Worm (Caenorhabditis elegans) whole organism, young adult: Measurements from ENCODE around the gene Y41C4A.32.
A peak's percentile ranks its signal among the peaks of the same experiment; 100 is the strongest.

ENCODE experiments used
- B0019.2 ChIP-seq: fragments of 200-800 bp; sonication (Bioruptor generic); conservative IDR thresholded peaks from 2 replicates; pipeline ENCODE4 v1.3.6; 2022; ENCODE audit warnings: missing genetic modification reagents, missing genetic modification characterization, missing compliant biosample characterization
- B0261.1 ChIP-seq: sonication (generic microtip); optimal IDR thresholded peaks from 2 replicates; lab custom pipeline; 2016; ENCODE audit warnings: mild to moderate bottlenecking, missing genetic modification characterization, moderate library complexity, missing compliant biosample characterization
- F37B4.10 ChIP-seq: fragments of 200-800 bp; sonication (Bioruptor generic); IDR thresholded peaks from 2 replicates; pipeline ENCODE4 v1.3.6; 2022; ENCODE audit warnings: missing genetic modification characterization, missing compliant biosample characterization
- F39B2.1 ChIP-seq: fragments of 200-800 bp; sonication (Bioruptor generic); IDR thresholded peaks from 2 replicates; pipeline ENCODE4 v1.3.6; 2022; ENCODE audit warnings: missing genetic modification reagents, missing genetic modification characterization, missing compliant biosample characterization
- F49E8.2 ChIP-seq: sonication (generic microtip); optimal IDR thresholded peaks from 3 replicates; lab custom pipeline; 2017; ENCODE audit warnings: missing genetic modification characterization, mild to moderate bottlenecking, missing compliant biosample characterization, antibody characterized with exemption, moderate library complexity; ENCODE audit not compliant: insufficient read depth
- F57A8.1 ChIP-seq: fragments of 200-800 bp; sonication (Bioruptor generic); optimal IDR thresholded peaks from 2 replicates; lab custom pipeline; 2018; ENCODE audit warnings: mild to moderate bottlenecking, missing genetic modification characterization, moderate library complexity, missing compliant biosample characterization
- K11D2.4 ChIP-seq: fragments of 200-800 bp; sonication (Bioruptor generic); IDR thresholded peaks from 2 replicates; pipeline ENCODE4 v1.3.6; 2022; ENCODE audit warnings: missing genetic modification reagents, missing genetic modification characterization, missing compliant biosample characterization
- T07F8.4 ChIP-seq: sonication (generic microtip); optimal IDR thresholded peaks from 2 replicates; lab custom pipeline; 2016; ENCODE audit warnings: mild to moderate bottlenecking, missing genetic modification characterization, moderate library complexity, missing compliant biosample characterization
- T26A5.8 ChIP-seq: sonication (generic microtip); optimal IDR thresholded peaks from 2 replicates; lab custom pipeline; 2016; ENCODE audit warnings: missing genetic modification characterization, missing compliant biosample characterization
- Y67H2A.10 ChIP-seq: fragments of 200-800 bp; sonication (Bioruptor generic); conservative IDR thresholded peaks from 2 replicates; pipeline ENCODE4 v1.3.6; 2022; ENCODE audit warnings: missing genetic modification reagents, missing genetic modification characterization, missing compliant biosample characterization
- Y79H2A.3 ChIP-seq: fragments of 200-800 bp; sonication (Bioruptor generic); conservative IDR thresholded peaks from 2 replicates; pipeline ENCODE4 v1.3.6; 2022; ENCODE audit warnings: missing genetic modification reagents, missing genetic modification characterization, missing compliant biosample characterization
- Y95B8A.8 ChIP-seq: fragments of 200-800 bp; sonication (Bioruptor generic); IDR thresholded peaks from 2 replicates; pipeline ENCODE4 v1.3.6; 2022; ENCODE audit warnings: missing genetic modification reagents, missing genetic modification characterization, missing compliant biosample characterization
- attf-6 ChIP-seq: fragments of 200-800 bp; sonication (Bioruptor generic); IDR thresholded peaks from 2 replicates; pipeline ENCODE4 v1.3.6; 2022; ENCODE audit warnings: missing genetic modification reagents, missing genetic modification characterization, missing compliant biosample characterization
- ccch-3 ChIP-seq: fragments of 200-800 bp; sonication (Bioruptor generic); optimal IDR thresholded peaks from 2 replicates; lab custom pipeline; 2018; ENCODE audit warnings: mild to moderate bottlenecking, missing genetic modification characterization, missing compliant biosample characterization
- cebp-1 ChIP-seq, 2 experiments: fragments of 200-800 bp in 1 of 2; sonication (Bioruptor generic) in 1 of 2; sonication (generic microtip) in 1 of 2; IDR thresholded peaks in 1 of 2; optimal IDR thresholded peaks in 1 of 2; 2 replicates each; pipeline versions ENCODE4 v1.3.6 to Lab custom; 2017 to 2022; ENCODE audit warnings: missing compliant biosample characterization in 2 of 2, missing genetic modification characterization in 2 of 2, mild to moderate bottlenecking in 1 of 2, missing genetic modification reagents in 1 of 2, moderate library complexity in 1 of 2
- ceh-27 ChIP-seq: fragments of 200-800 bp; sonication (Bioruptor generic); optimal IDR thresholded peaks from 2 replicates; lab custom pipeline; 2018; ENCODE audit warnings: mild to moderate bottlenecking, missing genetic modification characterization, moderate library complexity, missing compliant biosample characterization
- ceh-58 ChIP-seq: fragments of 200-800 bp; sonication (Bioruptor generic); IDR thresholded peaks from 2 replicates; pipeline ENCODE4 v1.3.6; 2022; ENCODE audit warnings: missing genetic modification characterization, missing compliant biosample characterization
- dox-1 ChIP-seq: fragments of 200-800 bp; sonication (Bioruptor generic); IDR thresholded peaks from 2 replicates; pipeline ENCODE4 v1.3.6; 2022; ENCODE audit warnings: missing genetic modification reagents, missing genetic modification characterization, missing compliant biosample characterization
- dpl-1 ChIP-seq: fragments of 150-350 bp; optimal IDR thresholded peaks from 2 replicates; lab custom pipeline; 2014; ENCODE audit warnings: missing biosample characterization, missing genetic modification reagents, missing genetic modification characterization
- efl-1 ChIP-seq: fragments of 150-350 bp; optimal IDR thresholded peaks from 2 replicates; lab custom pipeline; 2014; ENCODE audit warnings: missing biosample characterization, missing genetic modification reagents, missing genetic modification characterization
- egl-18 ChIP-seq: fragments of 200-800 bp; sonication (Bioruptor generic); IDR thresholded peaks from 2 replicates; pipeline ENCODE4 v1.3.6; 2022; ENCODE audit warnings: missing genetic modification reagents, missing genetic modification characterization, missing compliant biosample characterization
- egl-44 ChIP-seq: fragments of 200-800 bp; sonication (Bioruptor generic); IDR thresholded peaks from 2 replicates; pipeline ENCODE4 v1.3.6; 2022; ENCODE audit warnings: missing genetic modification reagents, missing genetic modification characterization, missing compliant biosample characterization
- ekl-4 ChIP-seq: fragments of 200-800 bp; sonication (Bioruptor generic); IDR thresholded peaks from 2 replicates; pipeline ENCODE4 v1.3.6; 2022; ENCODE audit warnings: missing genetic modification reagents, missing genetic modification characterization, missing compliant biosample characterization
- hmg-20 ChIP-seq: fragments of 200-800 bp; sonication (Bioruptor generic); IDR thresholded peaks from 2 replicates; pipeline ENCODE4 v1.3.6; 2022; ENCODE audit warnings: missing genetic modification reagents, missing genetic modification characterization, missing compliant biosample characterization
- let-526 ChIP-seq: fragments of 200-800 bp; sonication (Bioruptor generic); IDR thresholded peaks from 2 replicates; pipeline ENCODE4 v1.3.6; 2022; ENCODE audit warnings: missing genetic modification reagents, missing genetic modification characterization, missing compliant biosample characterization
- let-607 ChIP-seq, 2 experiments: fragments of 200-800 bp in 1 of 2; sonication (Bioruptor generic) in 1 of 2; sonication (generic microtip) in 1 of 2; optimal IDR thresholded peaks; 2 replicates each; lab custom pipeline; 2016 to 2018; ENCODE audit warnings: mild to moderate bottlenecking in 2 of 2, missing compliant biosample characterization in 2 of 2, missing genetic modification characterization in 2 of 2, moderate library complexity in 2 of 2, missing genotype in 1 of 2
- lin-35 ChIP-seq, 3 experiments: fragments of 150-350 bp in 2 of 3; sonication (generic microtip) in 1 of 3; optimal IDR thresholded peaks; 2 replicates each; lab custom pipeline; 2014 to 2018; ENCODE audit warnings: missing biosample characterization in 3 of 3, missing genetic modification characterization in 3 of 3, missing genetic modification reagents in 3 of 3
- lin-40 ChIP-seq: sonication (generic microtip); optimal IDR thresholded peaks from 2 replicates; lab custom pipeline; 2016; ENCODE audit warnings: missing genetic modification characterization, mild to moderate bottlenecking, missing compliant biosample characterization, missing genotype, missing genetic modification reagents
- lsy-27 ChIP-seq: sonication (generic microtip); optimal IDR thresholded peaks from 2 replicates; lab custom pipeline; 2017; ENCODE audit warnings: missing genetic modification characterization, mild to moderate bottlenecking, missing compliant biosample characterization, antibody characterized with exemption, missing genotype, borderline replicate concordance; ENCODE audit not compliant: insufficient read depth
- madf-3 ChIP-seq: fragments of 200-800 bp; sonication (Bioruptor generic); IDR thresholded peaks from 2 replicates; pipeline ENCODE4 v1.3.6; 2022; ENCODE audit warnings: missing genetic modification reagents, missing genetic modification characterization, missing compliant biosample characterization
- mcd-1 ChIP-seq: fragments of 200-800 bp; sonication (Bioruptor generic); IDR thresholded peaks from 2 replicates; pipeline ENCODE4 v1.3.6; 2022; ENCODE audit warnings: missing genetic modification reagents, missing genetic modification characterization, missing compliant biosample characterization
- mes-4 ChIP-seq: sonication (generic microtip); optimal IDR thresholded peaks from 2 replicates; lab custom pipeline; 2016; ENCODE audit warnings: missing genotype, missing genetic modification characterization, missing compliant biosample characterization
- nfya-1 ChIP-seq: sonication (generic microtip); optimal IDR thresholded peaks from 2 replicates; lab custom pipeline; 2017; ENCODE audit warnings: antibody characterized with exemption, missing compliant biosample characterization, missing genetic modification characterization, borderline replicate concordance; ENCODE audit not compliant: insufficient read depth
- nhr-120 ChIP-seq: fragments of 200-800 bp; sonication (Bioruptor generic); IDR thresholded peaks from 2 replicates; pipeline ENCODE4 v1.3.6; 2022; ENCODE audit warnings: missing genetic modification characterization, missing compliant biosample characterization
- nhr-27 ChIP-seq: fragments of 200-800 bp; sonication (Bioruptor generic); optimal IDR thresholded peaks from 2 replicates; lab custom pipeline; 2018; ENCODE audit warnings: mild to moderate bottlenecking, missing genetic modification characterization, moderate library complexity, missing compliant biosample characterization
- nhr-80 ChIP-seq: sonication (generic microtip); optimal IDR thresholded peaks from 2 replicates; lab custom pipeline; 2016; ENCODE audit warnings: missing genetic modification characterization, missing compliant biosample characterization
- pha-4 ChIP-seq: fragments of 150-350 bp; sonication (generic microtip); optimal IDR thresholded peaks from 2 replicates; lab custom pipeline; 2014; ENCODE audit warnings: missing biosample characterization, missing genetic modification reagents, missing genetic modification characterization
- rec-8 ChIP-seq, 2 experiments: sonication (generic microtip); optimal IDR thresholded peaks; 2 replicates each; lab custom pipeline; 2016; ENCODE audit warnings: mild to moderate bottlenecking in 2 of 2, missing genetic modification characterization in 2 of 2, missing genetic modification reagents in 2 of 2, missing genotype in 2 of 2, missing biosample characterization in 1 of 2, missing compliant biosample characterization in 1 of 2, moderate library complexity in 1 of 2
- repo-1 ChIP-seq: sonication (generic microtip); optimal IDR thresholded peaks from 2 replicates; lab custom pipeline; 2017; ENCODE audit warnings: mild to moderate bottlenecking, missing genetic modification characterization, missing compliant biosample characterization
- snpc-4 ChIP-seq, 5 experiments: fragments of 150-350 bp in 1 of 5; sonication (generic microtip) in 4 of 5; optimal IDR thresholded peaks; 2 replicates each; lab custom pipeline; 2014 to 2018; ENCODE audit warnings: missing genetic modification characterization in 5 of 5, missing biosample characterization in 3 of 5, antibody characterized with exemption in 2 of 5, mild to moderate bottlenecking in 2 of 5, missing compliant biosample characterization in 2 of 5, missing genotype in 2 of 5, moderate library complexity in 2 of 5, missing genetic modification reagents in 1 of 5
- tbp1 ChIP-seq: fragments of 200-800 bp; sonication (Bioruptor generic); optimal IDR thresholded peaks from 2 replicates; lab custom pipeline; 2018; ENCODE audit warnings: mild to moderate bottlenecking, missing genetic modification characterization, missing compliant biosample characterization
- tlf-1 ChIP-seq: fragments of 200-800 bp; sonication (Bioruptor generic); optimal IDR thresholded peaks from 2 replicates; lab custom pipeline; 2018; ENCODE audit warnings: mild to moderate bottlenecking, missing genetic modification characterization, missing compliant biosample characterization
- unc-62 ChIP-seq: fragments of 150-350 bp; optimal IDR thresholded peaks from 2 replicates; lab custom pipeline; 2014; ENCODE audit warnings: missing biosample characterization, missing genetic modification reagents, missing genetic modification characterization
- zim-3 ChIP-seq: sonication (generic microtip); optimal IDR thresholded peaks from 2 replicates; lab custom pipeline; 2017; ENCODE audit warnings: mild to moderate bottlenecking, missing genetic modification characterization, moderate library complexity, missing compliant biosample characterization
- ztf-25 ChIP-seq: fragments of 200-800 bp; sonication (Bioruptor generic); IDR thresholded peaks from 2 replicates; pipeline ENCODE4 v1.3.6; 2022; ENCODE audit warnings: missing genetic modification reagents, missing genetic modification characterization, missing compliant biosample characterization
- ztf-28 ChIP-seq: fragments of 200-800 bp; sonication (Bioruptor generic); IDR thresholded peaks from 2 replicates; pipeline ENCODE4 v1.3.6; 2022; ENCODE audit warnings: missing genetic modification reagents, missing genetic modification characterization, missing compliant biosample characterization
- ztf-3 ChIP-seq: fragments of 200-800 bp; sonication (Bioruptor generic); optimal IDR thresholded peaks from 2 replicates; lab custom pipeline; 2018; ENCODE audit warnings: mild to moderate bottlenecking, missing genetic modification characterization, missing compliant biosample characterization

The Y41C4A.32 gene

ce11 chrIII:11689303-11689702, 32.2 kb upstream of the Y41C4A.32 start (continued):
- TF ChIP-seq ceh-27 (GFP tag; lab: Kevin White, UChicago) (no peak), rec-8 (tag; optimal IDR thresholded peaks at IDR 0.05; lab: Kevin White, UChicago) (no peak), F49E8.2 (tag; lab: Kevin White, UChicago) (no peak), let-607 (tag; optimal IDR thresholded peaks at IDR 0.05; lab: Kevin White, UChicago) (no peak), F57A8.1 (GFP tag; lab: Kevin White, UChicago) (no peak), nhr-80 (tag; lab: Kevin White, UChicago) (peak; percentile 96), B0261.1 (no peak), dpl-1 (GFP tag; lab: Kevin White, UChicago) (no peak), let-526 (GFP tag; lab: Robert Waterston, UW) (no peak), unc-62 (GFP tag; lab: Kevin White, UChicago) (no peak), lsy-27 (tag; lab: Kevin White, UChicago) (no peak), repo-1 (tag; lab: Kevin White, UChicago) (no peak), pha-4 (tag; lab: Kevin White, UChicago) (no peak), mcd-1 (0 out of 2 replicates have a peak, but pooled peaks have one; percentile 29), egl-44 (GFP tag; lab: Robert Waterston, UW) (no peak), mes-4 (tag; lab: Kevin White, UChicago) (no peak), snpc-4 (GFP tag; optimal IDR thresholded peaks at IDR 0.05; lab: Kevin White, UChicago) (no peak), snpc-4 (tag; optimal IDR thresholded peaks at IDR 0.05; lab: Kevin White, UChicago) (peak in 1 of 4 experiments; percentile 33), K11D2.4 (GFP tag; lab: Robert Waterston, UW) (peak; percentile 36; the same call in 1 of the 2 replicates), nfya-1 (no peak), B0019.2 (GFP tag; lab: Robert Waterston, UW) (no peak), T26A5.8 (tag; lab: Kevin White, UChicago) (no peak), dox-1 (GFP tag; lab: Robert Waterston, UW) (peak; percentile 44; the same call in 1 of the 2 replicates), ceh-58 (GFP tag; lab: Robert Waterston, UW) (no peak), Y95B8A.8 (no peak), nhr-120 (no peak), F37B4.10 (no peak), zim-3 (no peak), tlf-1 (GFP tag; lab: Kevin White, UChicago) (no peak), hmg-20 (GFP tag; lab: Robert Waterston, UW) (no peak), nhr-27 (no peak), F39B2.1 (no peak), efl-1 (GFP tag; lab: Kevin White, UChicago) (no peak), ccch-3 (GFP tag; lab: Kevin White, UChicago) (no peak), cebp-1 (GFP tag; IDR thresholded peaks at IDR 0.05; lab: Robert Waterston, UW) (no peak), cebp-1 (tag; optimal IDR thresholded peaks at IDR 0.05; lab: Kevin White, UChicago) (peak; percentile 70), ztf-3 (GFP tag; lab: Kevin White, UChicago) (peak; percentile 59), lin-35 (GFP tag; optimal IDR thresholded peaks at IDR 0.05; lab: Kevin White, UChicago) (peak in 1 of 3 experiments; percentile 10), Y79H2A.3 (GFP tag; lab: Robert Waterston, UW) (no peak), Y67H2A.10 (GFP tag; lab: Robert Waterston, UW) (no peak), ztf-25 (GFP tag; lab: Robert Waterston, UW) (no peak), tbp1 (GFP tag; lab: Kevin White, UChicago) (peak; percentile 11), egl-18 (no peak), madf-3 (GFP tag; lab: Robert Waterston, UW) (no peak), ztf-28 (no peak), lin-40 (peak; percentile 60), T07F8.4 (no peak), ekl-4 (GFP tag; lab: Robert Waterston, UW) (no peak), attf-6 (GFP tag; lab: Robert Waterston, UW) (no peak)
